Worm (Caenorhabditis elegans) whole organism, young adult: Measurements from ENCODE around the gene hex-3.
A peak's percentile ranks its signal among the peaks of the same experiment; 100 is the strongest.

Experiments
- B0035.1 ChIP-seq: sonication (generic microtip); optimal IDR thresholded peaks from 2 replicates; lab custom pipeline; 2016; ENCODE audit warnings: missing genetic modification characterization, mild to moderate bottlenecking, missing compliant biosample characterization, missing genotype, missing genetic modification reagents
- D2030.7 ChIP-seq: fragments of 200-800 bp; sonication (Bioruptor generic); IDR thresholded peaks from 2 replicates; pipeline ENCODE4 v1.3.6; 2022; ENCODE audit warnings: missing genetic modification reagents, missing genetic modification characterization, missing compliant biosample characterization
- F10E7.11 ChIP-seq: sonication (generic microtip); optimal IDR thresholded peaks from 2 replicates; lab custom pipeline; 2017; ENCODE audit warnings: mild to moderate bottlenecking, missing genetic modification characterization, moderate library complexity, missing compliant biosample characterization
- F23B12.7 ChIP-seq: sonication (generic microtip); optimal IDR thresholded peaks from 2 replicates; lab custom pipeline; 2017; ENCODE audit warnings: missing genetic modification characterization, mild to moderate bottlenecking, missing compliant biosample characterization, antibody characterized with exemption, moderate library complexity; ENCODE audit not compliant: insufficient read depth
- F37B4.10 ChIP-seq: fragments of 200-800 bp; sonication (Bioruptor generic); IDR thresholded peaks from 2 replicates; pipeline ENCODE4 v1.3.6; 2022; ENCODE audit warnings: missing genetic modification characterization, missing compliant biosample characterization
- F39B2.1 ChIP-seq: fragments of 200-800 bp; sonication (Bioruptor generic); IDR thresholded peaks from 2 replicates; pipeline ENCODE4 v1.3.6; 2022; ENCODE audit warnings: missing genetic modification reagents, missing genetic modification characterization, missing compliant biosample characterization
- F52B5.7 ChIP-seq: sonication (generic microtip); optimal IDR thresholded peaks from 2 replicates; lab custom pipeline; 2016; ENCODE audit warnings: mild to moderate bottlenecking, missing genetic modification characterization, missing compliant biosample characterization
- F57A8.1 ChIP-seq: fragments of 200-800 bp; sonication (Bioruptor generic); optimal IDR thresholded peaks from 2 replicates; lab custom pipeline; 2018; ENCODE audit warnings: mild to moderate bottlenecking, missing genetic modification characterization, moderate library complexity, missing compliant biosample characterization
- Y56A3A.18 ChIP-seq: fragments of 200-800 bp; sonication (Bioruptor generic); IDR thresholded peaks from 2 replicates; pipeline ENCODE4 v1.3.6; 2022; ENCODE audit warnings: missing genetic modification reagents, missing genetic modification characterization, missing compliant biosample characterization
- Y67H2A.10 ChIP-seq: fragments of 200-800 bp; sonication (Bioruptor generic); conservative IDR thresholded peaks from 2 replicates; pipeline ENCODE4 v1.3.6; 2022; ENCODE audit warnings: missing genetic modification reagents, missing genetic modification characterization, missing compliant biosample characterization
- Y95B8A.8 ChIP-seq: fragments of 200-800 bp; sonication (Bioruptor generic); IDR thresholded peaks from 2 replicates; pipeline ENCODE4 v1.3.6; 2022; ENCODE audit warnings: missing genetic modification reagents, missing genetic modification characterization, missing compliant biosample characterization
- atf-7 ChIP-seq: sonication (generic microtip); optimal IDR thresholded peaks from 2 replicates; lab custom pipeline; 2017; ENCODE audit warnings: mild to moderate bottlenecking, missing genetic modification characterization, missing compliant biosample characterization
- athp-1 ChIP-seq: sonication (generic microtip); optimal IDR thresholded peaks from 2 replicates; lab custom pipeline; 2017; ENCODE audit warnings: mild to moderate bottlenecking, missing genetic modification characterization, missing compliant biosample characterization
- bed-1 ChIP-seq: fragments of 200-800 bp; sonication (Bioruptor generic); IDR thresholded peaks from 2 replicates; pipeline ENCODE4 v1.3.6; 2022; ENCODE audit warnings: missing genetic modification reagents, missing genetic modification characterization, missing compliant biosample characterization
- cebp-2 ChIP-seq: fragments of 200-800 bp; sonication (Bioruptor generic); IDR thresholded peaks from 2 replicates; pipeline ENCODE4 v1.3.6; 2022; ENCODE audit warnings: missing genetic modification characterization, missing compliant biosample characterization
- ceh-58 ChIP-seq: fragments of 200-800 bp; sonication (Bioruptor generic); IDR thresholded peaks from 2 replicates; pipeline ENCODE4 v1.3.6; 2022; ENCODE audit warnings: missing genetic modification characterization, missing compliant biosample characterization
- ceh-79 ChIP-seq: sonication (generic microtip); optimal IDR thresholded peaks from 2 replicates; lab custom pipeline; 2017; ENCODE audit warnings: mild to moderate bottlenecking, missing genetic modification characterization, missing compliant biosample characterization
- chd-7 ChIP-seq: sonication (generic microtip); optimal IDR thresholded peaks from 2 replicates; lab custom pipeline; 2016; ENCODE audit warnings: mild to moderate bottlenecking, missing genetic modification characterization, moderate library complexity, missing compliant biosample characterization
- dpff-1 ChIP-seq: sonication (generic microtip); optimal IDR thresholded peaks from 2 replicates; lab custom pipeline; 2017; ENCODE audit warnings: mild to moderate bottlenecking, missing genetic modification characterization, missing compliant biosample characterization
- efl-1 ChIP-seq: fragments of 150-350 bp; optimal IDR thresholded peaks from 2 replicates; lab custom pipeline; 2014; ENCODE audit warnings: missing biosample characterization, missing genetic modification reagents, missing genetic modification characterization
- egl-18 ChIP-seq: fragments of 200-800 bp; sonication (Bioruptor generic); IDR thresholded peaks from 2 replicates; pipeline ENCODE4 v1.3.6; 2022; ENCODE audit warnings: missing genetic modification reagents, missing genetic modification characterization, missing compliant biosample characterization
- egl-44 ChIP-seq: fragments of 200-800 bp; sonication (Bioruptor generic); IDR thresholded peaks from 2 replicates; pipeline ENCODE4 v1.3.6; 2022; ENCODE audit warnings: missing genetic modification reagents, missing genetic modification characterization, missing compliant biosample characterization
- egrh-3 ChIP-seq: fragments of 200-800 bp; sonication (Bioruptor generic); IDR thresholded peaks from 2 replicates; pipeline ENCODE4 v1.3.6; 2022; ENCODE audit warnings: missing genetic modification reagents, missing genetic modification characterization, missing compliant biosample characterization
- ets-4 ChIP-seq: fragments of 200-800 bp; sonication (Bioruptor generic); optimal IDR thresholded peaks from 2 replicates; lab custom pipeline; 2018; ENCODE audit warnings: mild to moderate bottlenecking, missing genetic modification characterization, missing compliant biosample characterization
- hlh-12 ChIP-seq: sonication (generic microtip); optimal IDR thresholded peaks from 2 replicates; lab custom pipeline; 2016; ENCODE audit warnings: missing genetic modification characterization, missing compliant biosample characterization
- hlh-26 ChIP-seq: fragments of 200-800 bp; sonication (Bioruptor generic); conservative IDR thresholded peaks from 2 replicates; pipeline ENCODE4 v1.3.6; 2022; ENCODE audit warnings: missing genetic modification reagents, missing genetic modification characterization, missing compliant biosample characterization
- hmg-20 ChIP-seq: fragments of 200-800 bp; sonication (Bioruptor generic); IDR thresholded peaks from 2 replicates; pipeline ENCODE4 v1.3.6; 2022; ENCODE audit warnings: missing genetic modification reagents, missing genetic modification characterization, missing compliant biosample characterization
- hsf-1 ChIP-seq: fragments of 200-800 bp; sonication (Bioruptor generic); IDR thresholded peaks from 2 replicates; pipeline ENCODE4 v1.3.6; 2022; ENCODE audit warnings: missing genetic modification reagents, missing genetic modification characterization, missing compliant biosample characterization
- let-607 ChIP-seq, 2 experiments: fragments of 200-800 bp in 1 of 2; sonication (Bioruptor generic) in 1 of 2; sonication (generic microtip) in 1 of 2; optimal IDR thresholded peaks; 2 replicates each; lab custom pipeline; 2016 to 2018; ENCODE audit warnings: mild to moderate bottlenecking in 2 of 2, missing compliant biosample characterization in 2 of 2, missing genetic modification characterization in 2 of 2, moderate library complexity in 2 of 2, missing genotype in 1 of 2
- lsy-27 ChIP-seq: sonication (generic microtip); optimal IDR thresholded peaks from 2 replicates; lab custom pipeline; 2017; ENCODE audit warnings: missing genetic modification characterization, mild to moderate bottlenecking, missing compliant biosample characterization, antibody characterized with exemption, missing genotype, borderline replicate concordance; ENCODE audit not compliant: insufficient read depth
- madf-10 ChIP-seq: sonication (generic microtip); optimal IDR thresholded peaks from 2 replicates; lab custom pipeline; 2016; ENCODE audit warnings: mild to moderate bottlenecking, missing genetic modification characterization, missing compliant biosample characterization
- madf-8 ChIP-seq: fragments of 200-800 bp; sonication (Bioruptor generic); conservative IDR thresholded peaks from 2 replicates; pipeline ENCODE4 v1.3.6; 2022; ENCODE audit warnings: missing genetic modification reagents, missing genetic modification characterization, missing compliant biosample characterization
- nfya-2 ChIP-seq: fragments of 200-800 bp; sonication (Bioruptor generic); IDR thresholded peaks from 2 replicates; pipeline ENCODE4 v1.3.6; 2022; ENCODE audit warnings: missing genetic modification reagents, missing genetic modification characterization, missing compliant biosample characterization
- nhr-90 ChIP-seq: sonication (generic microtip); optimal IDR thresholded peaks from 2 replicates; lab custom pipeline; 2016; ENCODE audit warnings: missing genotype, mild to moderate bottlenecking, missing genetic modification characterization, missing compliant biosample characterization
- pbrm-1 ChIP-seq: fragments of 200-800 bp; sonication (Bioruptor generic); IDR thresholded peaks from 2 replicates; pipeline ENCODE4 v1.3.6; 2022; ENCODE audit warnings: missing genetic modification reagents, missing genetic modification characterization, missing compliant biosample characterization
- repo-1 ChIP-seq: sonication (generic microtip); optimal IDR thresholded peaks from 2 replicates; lab custom pipeline; 2017; ENCODE audit warnings: mild to moderate bottlenecking, missing genetic modification characterization, missing compliant biosample characterization
- snpc-1.1 ChIP-seq: sonication (generic microtip); optimal IDR thresholded peaks from 2 replicates; lab custom pipeline; 2017; ENCODE audit warnings: missing genetic modification characterization, mild to moderate bottlenecking, missing compliant biosample characterization, antibody characterized with exemption, moderate library complexity, missing genotype, missing genetic modification reagents; ENCODE audit not compliant: insufficient read depth
- snpc-1.3 ChIP-seq: sonication (generic microtip); optimal IDR thresholded peaks from 2 replicates; lab custom pipeline; 2017; ENCODE audit warnings: missing genetic modification characterization, mild to moderate bottlenecking, missing compliant biosample characterization, antibody characterized with exemption, moderate library complexity, missing genotype, missing genetic modification reagents; ENCODE audit not compliant: insufficient read depth
- snpc-4 ChIP-seq, 5 experiments: fragments of 150-350 bp in 1 of 5; sonication (generic microtip) in 4 of 5; optimal IDR thresholded peaks; 2 replicates each; lab custom pipeline; 2014 to 2018; ENCODE audit warnings: missing genetic modification characterization in 5 of 5, missing biosample characterization in 3 of 5, antibody characterized with exemption in 2 of 5, mild to moderate bottlenecking in 2 of 5, missing compliant biosample characterization in 2 of 5, missing genotype in 2 of 5, moderate library complexity in 2 of 5, missing genetic modification reagents in 1 of 5
- tbx-9 ChIP-seq: sonication (generic microtip); optimal IDR thresholded peaks from 2 replicates; lab custom pipeline; 2016; ENCODE audit warnings: borderline replicate concordance, missing genetic modification characterization, inconsistent platforms, missing compliant biosample characterization
- zfh-2 ChIP-seq: fragments of 200-800 bp; sonication (Bioruptor generic); conservative IDR thresholded peaks from 2 replicates; pipeline ENCODE4 v1.3.6; 2022; ENCODE audit warnings: missing genetic modification reagents, missing genetic modification characterization, missing compliant biosample characterization
- ztf-26 ChIP-seq: sonication (generic microtip); optimal IDR thresholded peaks from 2 replicates; lab custom pipeline; 2017; ENCODE audit warnings: missing genetic modification characterization, missing compliant biosample characterization

Gene hex-3

ce11 chrIII:10815199-10815598 lies 33.8 kb upstream of the hex-3 start:
- TF ChIP-seq cebp-2 (GFP tag; lab: Robert Waterston, UW) (no peak), egl-18 (GFP tag; lab: Robert Waterston, UW) (0 out of 2 replicates have a peak, but pooled peaks have one; percentile 37)

ce11 chrIII:10816045-10816444 lies 33.0 kb upstream of the hex-3 start:
- TF ChIP-seq hlh-26 (GFP tag; lab: Robert Waterston, UW) (no peak), hmg-20 (GFP tag; lab: Robert Waterston, UW) (no peak), snpc-1.1 (tag; lab: Kevin White, UChicago) (no peak), pbrm-1 (GFP tag; lab: Robert Waterston, UW) (no peak), zfh-2 (GFP tag; lab: Robert Waterston, UW) (no peak), snpc-4 (GFP tag; optimal IDR thresholded peaks at IDR 0.05; lab: Kevin White, UChicago) (no peak), snpc-4 (tag; optimal IDR thresholded peaks at IDR 0.05; lab: Kevin White, UChicago) (no peak), madf-10 (no peak), lsy-27 (tag; lab: Kevin White, UChicago) (no peak), F52B5.7 (no peak), F23B12.7 (tag; lab: Kevin White, UChicago) (no peak), madf-8 (GFP tag; lab: Robert Waterston, UW) (no peak), Y95B8A.8 (GFP tag; lab: Robert Waterston, UW) (no peak), tbx-9 (tag; lab: Kevin White, UChicago) (no peak), D2030.7 (GFP tag; lab: Robert Waterston, UW) (no peak), athp-1 (tag; lab: Kevin White, UChicago) (no peak)
- TF ChIP-seq, all 124 proteins: peak for 0

ce11 chrIII:10816800-10817418 lies 32.1 kb upstream of the hex-3 start, which contains the start of gene sca-1:
TSS of gene sca-1 (minus strand) at chrIII:10816850.
- TF ChIP-seq lsy-27 (tag; lab: Kevin White, UChicago) (no peak), Y95B8A.8 (GFP tag; lab: Robert Waterston, UW) (no peak), ceh-58 (GFP tag; lab: Robert Waterston, UW) (no peak), dpff-1 (tag; lab: Kevin White, UChicago) (no peak), hlh-12 (tag; lab: Kevin White, UChicago) (no peak), F57A8.1 (no peak), let-607 (tag; optimal IDR thresholded peaks at IDR 0.05; lab: Kevin White, UChicago) (no peak), ztf-26 (tag; lab: Kevin White, UChicago) (no peak), efl-1 (GFP tag; lab: Kevin White, UChicago) (no peak), egl-44 (GFP tag; lab: Robert Waterston, UW) (no peak), nhr-90 (tag; lab: Kevin White, UChicago) (no peak), B0035.1 (tag; lab: Kevin White, UChicago) (no peak), Y67H2A.10 (GFP tag; lab: Robert Waterston, UW) (no peak), F10E7.11 (tag; lab: Kevin White, UChicago) (no peak), egrh-3 (GFP tag; lab: Robert Waterston, UW) (peak; percentile 56; the same call in 1 of the 2 replicates), repo-1 (tag; lab: Kevin White, UChicago) (peak; percentile 31), nfya-2 (GFP tag; lab: Robert Waterston, UW) (no peak), snpc-1.3 (tag; lab: Kevin White, UChicago) (no peak), F39B2.1 (GFP tag; lab: Robert Waterston, UW) (no peak), D2030.7 (GFP tag; lab: Robert Waterston, UW) (no peak), Y56A3A.18 (GFP tag; lab: Robert Waterston, UW) (no peak), hsf-1 (GFP tag; lab: Robert Waterston, UW) (no peak), bed-1 (0 out of 2 replicates have a peak, but pooled peaks have one; percentile 17), chd-7 (peak; percentile 51), F37B4.10 (GFP tag; lab: Robert Waterston, UW) (0 out of 2 replicates have a peak, but pooled peaks have one; percentile 72), F52B5.7 (peak; percentile 32), ets-4 (no peak), ceh-79 (tag; lab: Kevin White, UChicago) (peak; percentile 7), hmg-20 (GFP tag; lab: Robert Waterston, UW) (no peak), atf-7 (tag; lab: Kevin White, UChicago) (peak; percentile 1)
